Fruit fly (Drosophila melanogaster): ENCODE data around the gene CG42671.

DNA sequence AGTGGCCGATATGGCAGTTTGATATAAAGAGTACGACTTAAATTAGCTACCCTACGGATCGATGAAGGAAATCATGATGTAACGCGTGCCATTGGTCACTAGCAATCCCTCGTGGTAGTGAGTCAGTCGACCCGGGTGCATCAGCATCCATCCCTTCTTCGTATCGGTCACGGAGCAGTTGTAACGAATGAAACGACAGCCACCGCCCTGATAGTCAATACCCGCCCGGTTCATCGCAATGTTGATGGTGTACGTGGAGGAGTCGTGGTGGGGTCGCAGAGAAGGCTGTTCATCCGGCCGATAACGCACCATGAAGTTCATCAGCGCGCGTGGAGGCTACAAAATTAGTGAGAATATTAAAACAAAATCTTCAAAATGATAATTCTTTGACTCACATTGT lies 15.9 kb upstream of the CG42671 start:
- TF ChIP-seq CG4496 (GFP tag; IDR thresholded peaks at IDR 0.05) = no peak
- no peak for TF ChIP-seq CG32121 (GFP tag; IDR thresholded peaks at IDR 0.05)
- TF ChIP-seq CG15710 (tag; optimal IDR thresholded peaks at IDR 0.05) = no peak
- TF ChIP-seq rn (GFP tag; IDR thresholded peaks at IDR 0.05) = no peak
- TF ChIP-seq CG8159 (tag; optimal IDR thresholded peaks at IDR 0.05) = no peak
- no peak for TF ChIP-seq CG34367 (tag; optimal IDR thresholded peaks at IDR 0.05)
- TF ChIP-seq CG9948 (tag; optimal IDR thresholded peaks at IDR 0.05) = no peak

Data from whole organism, pupa.